Worm (Caenorhabditis elegans) whole organism, late embryonic: Measurements from ENCODE around the gene timp-1.

Source experiments
- C08G9.2 ChIP-seq: sonication (generic microtip); optimal IDR thresholded peaks from 2 replicates; lab custom pipeline; 2016; ENCODE audit warnings: mild to moderate bottlenecking, missing genetic modification characterization, moderate library complexity, missing compliant biosample characterization
- C38D4.7 ChIP-seq: fragments of 200-800 bp; sonication (Bioruptor generic); optimal IDR thresholded peaks from 2 replicates; lab custom pipeline; 2018; ENCODE audit warnings: mild to moderate bottlenecking, missing genetic modification characterization, moderate library complexity, missing compliant biosample characterization
- K02D7.2 ChIP-seq: sonication (generic microtip); optimal IDR thresholded peaks from 2 replicates; lab custom pipeline; 2017; ENCODE audit warnings: mild to moderate bottlenecking, missing genetic modification characterization, missing compliant biosample characterization
- K09A11.1 ChIP-seq: sonication (generic microtip); optimal IDR thresholded peaks from 2 replicates; lab custom pipeline; 2017; ENCODE audit warnings: antibody characterized with exemption, mild to moderate bottlenecking, missing genetic modification characterization, missing compliant biosample characterization; ENCODE audit not compliant: insufficient read depth
- ahr-1 ChIP-seq: sonication (generic microtip); optimal IDR thresholded peaks from 2 replicates; lab custom pipeline; 2016; ENCODE audit warnings: missing genetic modification characterization, missing compliant biosample characterization
- ceh-18 ChIP-seq: sonication (generic microtip); optimal IDR thresholded peaks from 2 replicates; lab custom pipeline; 2016; ENCODE audit warnings: missing genetic modification characterization, missing compliant biosample characterization
- ceh-24 ChIP-seq: sonication (generic microtip); optimal IDR thresholded peaks from 2 replicates; lab custom pipeline; 2016; ENCODE audit warnings: mild to moderate bottlenecking, missing genetic modification characterization, missing compliant biosample characterization
- ceh-31 ChIP-seq: sonication (generic microtip); optimal IDR thresholded peaks from 2 replicates; lab custom pipeline; 2016; ENCODE audit warnings: missing genetic modification characterization, missing compliant biosample characterization
- ceh-6 ChIP-seq: fragments of 200-800 bp; sonication (Bioruptor generic); optimal IDR thresholded peaks from 2 replicates; lab custom pipeline; 2018; ENCODE audit warnings: mild to moderate bottlenecking, missing genetic modification characterization, missing compliant biosample characterization
- che-1 ChIP-seq: sonication (generic microtip); optimal IDR thresholded peaks from 2 replicates; lab custom pipeline; 2016; ENCODE audit warnings: mild to moderate bottlenecking, missing genetic modification characterization, missing compliant biosample characterization
- elt-2 ChIP-seq: sonication (generic microtip); optimal IDR thresholded peaks from 2 replicates; lab custom pipeline; 2016; ENCODE audit warnings: missing genetic modification reagents, missing genetic modification characterization, missing compliant biosample characterization
- eyg-1 ChIP-seq: sonication (generic microtip); optimal IDR thresholded peaks from 2 replicates; lab custom pipeline; 2016; ENCODE audit warnings: missing genotype, missing genetic modification characterization, missing compliant biosample characterization
- fax-1 ChIP-seq: sonication (generic microtip); optimal IDR thresholded peaks from 2 replicates; lab custom pipeline; 2016; ENCODE audit warnings: missing genotype, missing genetic modification characterization, missing compliant biosample characterization
- hlh-13 ChIP-seq: fragments of 200-800 bp; sonication (Bioruptor generic); optimal IDR thresholded peaks from 2 replicates; lab custom pipeline; 2018; ENCODE audit warnings: mild to moderate bottlenecking, missing genetic modification characterization, missing compliant biosample characterization
- hlh-15 ChIP-seq: sonication (generic microtip); optimal IDR thresholded peaks from 2 replicates; lab custom pipeline; 2016; ENCODE audit warnings: missing genetic modification characterization, missing compliant biosample characterization
- hlh-6 ChIP-seq: sonication (generic microtip); optimal IDR thresholded peaks from 2 replicates; lab custom pipeline; 2016; ENCODE audit warnings: missing genotype, missing genetic modification characterization, missing compliant biosample characterization
- lim-6 ChIP-seq: sonication (generic microtip); optimal IDR thresholded peaks from 2 replicates; lab custom pipeline; 2016; ENCODE audit warnings: missing genetic modification characterization, missing compliant biosample characterization
- lin-11 ChIP-seq: fragments of 200-800 bp; sonication (Bioruptor generic); optimal IDR thresholded peaks from 2 replicates; lab custom pipeline; 2018; ENCODE audit warnings: mild to moderate bottlenecking, missing genetic modification characterization, missing compliant biosample characterization
- madf-2 ChIP-seq: sonication (generic microtip); optimal IDR thresholded peaks from 2 replicates; lab custom pipeline; 2017; ENCODE audit warnings: missing genetic modification characterization, missing compliant biosample characterization
- mec-3 ChIP-seq: sonication (generic microtip); optimal IDR thresholded peaks from 2 replicates; lab custom pipeline; 2016; ENCODE audit warnings: borderline replicate concordance, missing genetic modification characterization, missing compliant biosample characterization
- nhr-11 ChIP-seq: fragments of 150-350 bp; optimal IDR thresholded peaks from 2 replicates; lab custom pipeline; 2014; ENCODE audit warnings: missing biosample characterization, missing genetic modification characterization
- nhr-232 ChIP-seq: sonication (generic microtip); optimal IDR thresholded peaks from 2 replicates; lab custom pipeline; 2016; ENCODE audit warnings: missing genetic modification characterization, missing compliant biosample characterization
- pax-1 ChIP-seq: fragments of 150-350 bp; optimal IDR thresholded peaks from 2 replicates; lab custom pipeline; 2014; ENCODE audit warnings: missing biosample characterization, missing genetic modification characterization
- pha-2 ChIP-seq: sonication (generic microtip); optimal IDR thresholded peaks from 2 replicates; lab custom pipeline; 2017; ENCODE audit warnings: mild to moderate bottlenecking, missing genetic modification characterization, missing compliant biosample characterization
- pqm-1 ChIP-seq: sonication (generic microtip); optimal IDR thresholded peaks from 2 replicates; lab custom pipeline; 2016; ENCODE audit warnings: missing genetic modification characterization, missing compliant biosample characterization
- pros-1 ChIP-seq: fragments of 150-350 bp; optimal IDR thresholded peaks from 2 replicates; lab custom pipeline; 2014; ENCODE audit warnings: missing biosample characterization, missing genetic modification reagents, missing genetic modification characterization
- rnt-1 ChIP-seq: sonication (generic microtip); optimal IDR thresholded peaks from 2 replicates; lab custom pipeline; 2016; ENCODE audit warnings: missing genetic modification characterization, missing compliant biosample characterization
- sdc-2 ChIP-seq: sonication (generic microtip); optimal IDR thresholded peaks from 2 replicates; lab custom pipeline; 2016; ENCODE audit warnings: missing genotype, missing genetic modification characterization, missing compliant biosample characterization
- syd-9 ChIP-seq: sonication (generic microtip); optimal IDR thresholded peaks from 2 replicates; lab custom pipeline; 2016; ENCODE audit warnings: mild to moderate bottlenecking, missing genetic modification characterization, moderate library complexity, missing compliant biosample characterization
- tbx-2 ChIP-seq: sonication (generic microtip); optimal IDR thresholded peaks from 2 replicates; lab custom pipeline; 2016; ENCODE audit warnings: missing genetic modification characterization, missing compliant biosample characterization
- tbx-7 ChIP-seq: sonication (generic microtip); optimal IDR thresholded peaks from 2 replicates; lab custom pipeline; 2016; ENCODE audit warnings: missing genotype, missing genetic modification characterization, missing compliant biosample characterization
- ttx-3 ChIP-seq: sonication (generic microtip); optimal IDR thresholded peaks from 2 replicates; lab custom pipeline; 2016; ENCODE audit warnings: missing genetic modification reagents, missing genetic modification characterization, missing compliant biosample characterization
- unc-3 ChIP-seq, 2 experiments: fragments of 200-800 bp in 1 of 2; sonication (Bioruptor generic) in 1 of 2; sonication (generic microtip) in 1 of 2; conservative IDR thresholded peaks in 1 of 2; optimal IDR thresholded peaks in 1 of 2; 2 replicates each; pipeline versions ENCODE4 v1.3.6 to Lab custom; 2016 to 2022; ENCODE audit warnings: missing compliant biosample characterization in 2 of 2, missing genetic modification characterization in 2 of 2, missing genetic modification reagents in 1 of 2
- unc-42 ChIP-seq: sonication (generic microtip); optimal IDR thresholded peaks from 2 replicates; lab custom pipeline; 2016; ENCODE audit warnings: missing genotype, missing genetic modification characterization, missing compliant biosample characterization
- unc-55 ChIP-seq: sonication (generic microtip); optimal IDR thresholded peaks from 2 replicates; lab custom pipeline; 2017; ENCODE audit warnings: missing biosample characterization, missing genetic modification reagents, missing genetic modification characterization
- unc-86 ChIP-seq: sonication (generic microtip); optimal IDR thresholded peaks from 2 replicates; lab custom pipeline; 2016; ENCODE audit warnings: missing genetic modification characterization, missing compliant biosample characterization
- zip-5 ChIP-seq: sonication (generic microtip); optimal IDR thresholded peaks from 2 replicates; lab custom pipeline; 2016; ENCODE audit warnings: missing genetic modification characterization, missing compliant biosample characterization
- ztf-16 ChIP-seq: sonication (generic microtip); optimal IDR thresholded peaks from 2 replicates; lab custom pipeline; 2017; ENCODE audit warnings: missing genetic modification characterization, missing compliant biosample characterization

timp-1 gene

ce11 chrV:8206931-8207330, at the start of gene timp-1:
TSS of gene timp-1 (plus strand) at chrV:8207235.
- no peak for TF ChIP-seq syd-9
- TF ChIP-seq pax-1 (tag; lab: Kevin White, UChicago) = no peak
- TF ChIP-seq pros-1 (tag; lab: Kevin White, UChicago) = no peak
- TF ChIP-seq unc-55 = no peak
- no peak for TF ChIP-seq pqm-1 (tag; lab: Kevin White, UChicago)
- no peak for TF ChIP-seq K09A11.1 (tag; lab: Kevin White, UChicago)

DNA sequence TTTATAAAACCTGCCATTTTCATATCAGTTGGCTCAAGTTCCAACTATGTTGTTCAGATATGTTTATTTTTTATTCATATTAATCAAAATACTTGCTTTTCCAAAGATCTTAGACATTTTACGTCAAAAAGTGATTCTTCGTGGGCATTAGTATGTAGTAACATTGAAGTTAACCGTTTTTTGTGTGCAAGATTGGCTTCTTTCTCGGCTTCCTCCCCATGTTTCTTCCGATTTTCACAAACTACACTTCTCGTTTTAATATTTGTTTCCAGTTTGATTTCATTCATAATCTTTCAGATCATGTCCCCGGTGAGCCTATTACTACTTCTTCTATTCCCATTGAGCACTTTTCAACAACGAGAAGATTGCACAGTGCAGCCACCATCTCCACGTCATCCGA, 49.6 kb upstream of the timp-1 start, which contains the start of gene sul-2:
Gene sul-2, plus strand, starts transcription at position 301 of the 400 bp plus-strand sequence.
- TF ChIP-seq mec-3 (tag; lab: Kevin White, UChicago) (no peak), fax-1 (tag; lab: Kevin White, UChicago) (no peak), ahr-1 (tag; lab: Kevin White, UChicago) (no peak), unc-55 (no peak), ceh-24 (tag; lab: Kevin White, UChicago) (no peak), hlh-13 (no peak), sdc-2 (no peak), eyg-1 (tag; lab: Kevin White, UChicago) (no peak), tbx-7 (tag; lab: Kevin White, UChicago) (no peak), zip-5 (tag; lab: Kevin White, UChicago) (no peak), hlh-15 (tag; lab: Kevin White, UChicago) (no peak), madf-2 (tag; lab: Kevin White, UChicago) (no peak), ceh-18 (tag; lab: Kevin White, UChicago) (no peak), hlh-6 (tag; lab: Kevin White, UChicago) (no peak), che-1 (tag; lab: Kevin White, UChicago) (no peak), C08G9.2 (no peak), unc-42 (no peak), lin-11 (tag; lab: Kevin White, UChicago) (no peak)

DNA sequence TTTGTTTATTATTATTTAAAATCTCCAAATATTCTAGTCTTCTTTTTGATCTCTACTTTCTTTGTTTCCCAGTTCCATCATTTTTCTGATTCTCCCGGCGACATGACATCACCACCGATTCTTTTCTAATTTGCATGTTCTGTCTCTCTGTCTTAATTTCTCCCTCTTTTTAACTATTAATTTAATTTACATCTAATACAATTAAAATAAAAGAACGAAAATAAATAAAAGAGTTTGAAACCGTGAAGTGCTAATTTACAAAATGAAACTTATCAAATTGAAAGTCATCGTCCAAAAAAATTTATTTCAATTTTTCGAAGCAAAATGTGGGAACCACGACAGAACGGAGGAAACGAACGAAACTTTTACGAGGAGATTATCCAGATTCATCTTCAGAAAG, 47.4 kb upstream of the timp-1 start, which contains the start of gene F20D6.6:
Gene F20D6.6, plus strand, starts transcription at position 301 of the 400 bp plus-strand sequence.
- TF ChIP-seq unc-86 (tag; lab: Kevin White, UChicago) (no peak), unc-42 (no peak), pha-2 (no peak), ceh-6 (GFP tag; lab: Kevin White, UChicago) (no peak), che-1 (tag; lab: Kevin White, UChicago) (no peak), eyg-1 (tag; lab: Kevin White, UChicago) (no peak), ttx-3 (tag; lab: Kevin White, UChicago) (no peak), nhr-232 (tag; lab: Kevin White, UChicago) (no peak), lim-6 (no peak), K02D7.2 (tag; lab: Kevin White, UChicago) (no peak)

- TF ChIP-seq nhr-11 (no peak), elt-2 (tag; lab: Kevin White, UChicago) (peak; percentile 28)
These were observed 45.3 kb upstream of the timp-1 start, which contains the start of gene F20D6.5 for ce11 chrV:8161699-8162098. TSS of gene F20D6.5 (plus strand) at chrV:8161957.

DNA sequence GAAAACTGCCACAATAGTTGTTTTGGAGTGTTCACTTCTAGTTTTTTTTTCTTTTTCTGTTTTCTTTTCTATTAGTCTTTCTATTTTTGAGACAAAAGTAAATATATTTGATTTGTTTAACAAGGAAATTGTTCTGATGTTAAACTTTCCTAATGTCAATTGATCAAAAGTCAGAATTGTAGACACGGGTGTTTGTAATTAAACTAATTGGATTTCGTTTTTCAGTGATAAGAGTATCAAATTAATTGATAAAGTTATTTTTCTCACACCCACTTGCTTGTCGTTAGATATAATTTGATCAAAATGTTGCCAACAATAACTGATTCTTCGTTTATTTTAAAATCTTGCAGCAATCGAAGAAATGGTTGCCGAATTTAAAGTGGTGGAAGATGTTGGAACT, 43.8 kb upstream of the timp-1 start:
- no peak for TF ChIP-seq zip-5 (tag; lab: Kevin White, UChicago)
- TF ChIP-seq madf-2 (tag; lab: Kevin White, UChicago) = no peak
- TF ChIP-seq C08G9.2 = no peak
- no peak for TF ChIP-seq tbx-2 (tag; lab: Kevin White, UChicago)
- TF ChIP-seq che-1 (tag; lab: Kevin White, UChicago) = no peak
- TF ChIP-seq unc-86 (tag; lab: Kevin White, UChicago) = no peak
- TF ChIP-seq C38D4.7 (GFP tag; lab: Kevin White, UChicago) = no peak
- no peak for TF ChIP-seq ttx-3 (tag; lab: Kevin White, UChicago)
- TF ChIP-seq hlh-6 (tag; lab: Kevin White, UChicago) = no peak
- TF ChIP-seq unc-3 (GFP tag; conservative IDR thresholded peaks at IDR 0.05; lab: Robert Waterston, UW) = no peak
- TF ChIP-seq unc-3 (tag; optimal IDR thresholded peaks at IDR 0.05; lab: Kevin White, UChicago) = no peak
- TF ChIP-seq rnt-1 (tag; lab: Kevin White, UChicago) = no peak
- TF ChIP-seq unc-55 = no peak
- TF ChIP-seq syd-9 = no peak
- no peak for TF ChIP-seq pha-2
- TF ChIP-seq ztf-16 (tag; lab: Kevin White, UChicago) = no peak
- no peak for TF ChIP-seq K09A11.1 (tag; lab: Kevin White, UChicago)
- TF ChIP-seq ceh-31 (tag; lab: Kevin White, UChicago) = no peak
- TF ChIP-seq ceh-24 (tag; lab: Kevin White, UChicago) = no peak
